Worm (Caenorhabditis elegans) whole organism, L1 larva: ENCODE data around the gene set-9.

Experiments
- C04F5.9 ChIP-seq: sonication (generic microtip); optimal IDR thresholded peaks from 2 replicates; lab custom pipeline; 2016; ENCODE audit warnings: missing genetic modification characterization, missing compliant biosample characterization
- F16B12.6 ChIP-seq: fragments of 150-350 bp; optimal IDR thresholded peaks from 2 replicates; lab custom pipeline; 2014; ENCODE audit warnings: missing biosample characterization, missing genetic modification characterization
- Y116A8C.19 ChIP-seq: sonication (generic microtip); optimal IDR thresholded peaks from 2 replicates; lab custom pipeline; 2016; ENCODE audit warnings: missing compliant biosample characterization, missing genetic modification characterization, borderline replicate concordance
- aha-1 ChIP-seq: fragments of 150-350 bp; optimal IDR thresholded peaks from 2 replicates; lab custom pipeline; 2014; ENCODE audit warnings: missing biosample characterization, missing genetic modification characterization
- aly-2 ChIP-seq: fragments of 150-350 bp; optimal IDR thresholded peaks from 2 replicates; lab custom pipeline; 2014; ENCODE audit warnings: missing biosample characterization, missing genetic modification characterization
- blmp-1 ChIP-seq: fragments of 150-350 bp; optimal IDR thresholded peaks from 2 replicates; lab custom pipeline; 2014; ENCODE audit warnings: missing biosample characterization, missing genetic modification characterization
- ceh-63 ChIP-seq: fragments of 200-800 bp; sonication (Bioruptor generic); optimal IDR thresholded peaks from 2 replicates; lab custom pipeline; 2018; ENCODE audit warnings: mild to moderate bottlenecking, missing genetic modification characterization, missing compliant biosample characterization
- ceh-90 ChIP-seq: sonication (generic microtip); optimal IDR thresholded peaks from 2 replicates; lab custom pipeline; 2016; ENCODE audit warnings: missing genetic modification characterization, missing compliant biosample characterization
- ces-1 ChIP-seq: fragments of 150-350 bp; optimal IDR thresholded peaks from 2 replicates; lab custom pipeline; 2014; ENCODE audit warnings: missing biosample characterization, missing genetic modification reagents, missing genetic modification characterization
- dpl-1 ChIP-seq, 3 experiments: fragments of 150-350 bp in 2 of 3; sonication (generic microtip) in 1 of 3; optimal IDR thresholded peaks; 2 replicates each; lab custom pipeline; 2014 to 2017; ENCODE audit warnings: missing biosample characterization in 3 of 3, missing genetic modification characterization in 3 of 3, missing genetic modification reagents in 3 of 3
- efl-1 ChIP-seq, 4 experiments: fragments of 150-350 bp; optimal IDR thresholded peaks in 3 of 4; peaks in 1 of 4; 1 replicate in 1 of 4; 2 replicates in 3 of 4; lab custom pipeline; 2014; ENCODE audit warnings: missing biosample characterization in 2 of 4, missing genetic modification characterization in 2 of 4, missing genetic modification reagents in 2 of 4
- efl-3 ChIP-seq: fragments of 200-800 bp; sonication (Bioruptor generic); optimal IDR thresholded peaks from 2 replicates; lab custom pipeline; 2018; ENCODE audit warnings: mild to moderate bottlenecking, missing genetic modification characterization, missing compliant biosample characterization
- elt-3 ChIP-seq, 6 experiments: fragments of 150-350 bp in 1 of 6; sonication (generic microtip); optimal IDR thresholded peaks; 2 replicates each; lab custom pipeline; 2017 to 2018; ENCODE audit warnings: missing biosample characterization in 6 of 6, missing genetic modification characterization in 6 of 6, inconsistent platforms in 1 of 6
- fkh-10 ChIP-seq: sonication (generic microtip); optimal IDR thresholded peaks from 2 replicates; lab custom pipeline; 2017; ENCODE audit warnings: missing biosample characterization, missing genetic modification reagents, missing genetic modification characterization
- fkh-8 ChIP-seq: sonication (generic microtip); optimal IDR thresholded peaks from 2 replicates; lab custom pipeline; 2016; ENCODE audit warnings: mild to moderate bottlenecking, missing genetic modification characterization, missing compliant biosample characterization
- grh-1 ChIP-seq: fragments of 200-800 bp; sonication (Bioruptor generic); IDR thresholded peaks from 2 replicates; pipeline ENCODE4 v1.3.6; 2022; ENCODE audit warnings: missing genetic modification reagents, missing genetic modification characterization, missing compliant biosample characterization
- hlh-17 ChIP-seq: fragments of 200-800 bp; sonication (Bioruptor generic); optimal IDR thresholded peaks from 2 replicates; lab custom pipeline; 2018; ENCODE audit warnings: missing genetic modification characterization, mild to moderate bottlenecking, missing compliant biosample characterization, moderate library complexity, borderline replicate concordance
- isw-1 ChIP-seq: fragments of 200-800 bp; sonication (Bioruptor generic); IDR thresholded peaks from 2 replicates; pipeline ENCODE4 v1.3.6; 2022; ENCODE audit warnings: missing genetic modification characterization, missing compliant biosample characterization
- lin-39 ChIP-seq: fragments of 150-350 bp; optimal IDR thresholded peaks from 2 replicates; lab custom pipeline; 2014; ENCODE audit warnings: missing biosample characterization, missing genetic modification reagents, missing genetic modification characterization
- lir-3 ChIP-seq: sonication (generic microtip); optimal IDR thresholded peaks from 2 replicates; lab custom pipeline; 2016; ENCODE audit warnings: mild to moderate bottlenecking, missing genetic modification characterization, moderate library complexity, missing compliant biosample characterization; ENCODE audit not compliant: poor library complexity
- lsy-2 ChIP-seq, 2 experiments: fragments of 150-350 bp; optimal IDR thresholded peaks; 2 replicates each; lab custom pipeline; 2014; ENCODE audit warnings: missing biosample characterization in 2 of 2, missing genetic modification characterization in 2 of 2
- mab-9 ChIP-seq: fragments of 200-800 bp; sonication (Bioruptor generic); IDR thresholded peaks from 2 replicates; pipeline ENCODE4 v1.3.6; 2022; ENCODE audit warnings: missing genetic modification reagents, missing genetic modification characterization, missing compliant biosample characterization
- mdl-1 ChIP-seq, 2 experiments: fragments of 150-350 bp; optimal IDR thresholded peaks; 2 replicates each; lab custom pipeline; 2014 to 2017; ENCODE audit warnings: missing biosample characterization in 2 of 2, missing genetic modification characterization in 2 of 2, inconsistent platforms in 1 of 2
- nhr-11 ChIP-seq: fragments of 150-350 bp; optimal IDR thresholded peaks from 2 replicates; lab custom pipeline; 2014; ENCODE audit warnings: missing biosample characterization, missing genetic modification characterization
- nhr-12 ChIP-seq: sonication (generic microtip); optimal IDR thresholded peaks from 2 replicates; lab custom pipeline; 2017; ENCODE audit warnings: missing biosample characterization, missing genetic modification characterization
- nhr-237 ChIP-seq: fragments of 150-350 bp; optimal IDR thresholded peaks from 2 replicates; lab custom pipeline; 2014; ENCODE audit warnings: missing biosample characterization, missing genetic modification characterization
- nhr-47 ChIP-seq: sonication (generic microtip); optimal IDR thresholded peaks from 2 replicates; lab custom pipeline; 2016; ENCODE audit warnings: mild to moderate bottlenecking, missing genetic modification characterization, moderate library complexity, missing compliant biosample characterization
- nhr-84 ChIP-seq: sonication (generic microtip); optimal IDR thresholded peaks from 2 replicates; lab custom pipeline; 2017; ENCODE audit warnings: missing biosample characterization, missing genetic modification characterization
- pax-3 ChIP-seq: fragments of 200-800 bp; sonication (Bioruptor generic); optimal IDR thresholded peaks from 2 replicates; lab custom pipeline; 2018; ENCODE audit warnings: mild to moderate bottlenecking, missing genetic modification characterization, moderate library complexity, missing compliant biosample characterization
- pqm-1 ChIP-seq: sonication (generic microtip); optimal IDR thresholded peaks from 3 replicates; lab custom pipeline; 2017; ENCODE audit warnings: missing biosample characterization, missing genetic modification characterization
- rnt-1 ChIP-seq: sonication (generic microtip); optimal IDR thresholded peaks from 2 replicates; lab custom pipeline; 2016; ENCODE audit warnings: mild to moderate bottlenecking, missing genetic modification characterization, moderate library complexity, missing compliant biosample characterization
- snpc-4 ChIP-seq: fragments of 150-350 bp; optimal IDR thresholded peaks from 2 replicates; lab custom pipeline; 2014; ENCODE audit warnings: missing biosample characterization, missing genetic modification characterization
- sox-4 ChIP-seq: sonication (generic microtip); optimal IDR thresholded peaks from 2 replicates; lab custom pipeline; 2016; ENCODE audit warnings: missing genetic modification characterization, missing compliant biosample characterization
- swsn-7 ChIP-seq: sonication (generic microtip); optimal IDR thresholded peaks from 2 replicates; lab custom pipeline; 2016; ENCODE audit warnings: missing genetic modification characterization, missing compliant biosample characterization
- unc-30 ChIP-seq: sonication (generic microtip); optimal IDR thresholded peaks from 2 replicates; lab custom pipeline; 2017; ENCODE audit warnings: missing biosample characterization, missing genetic modification characterization
- unc-98 ChIP-seq: fragments of 200-800 bp; sonication (Bioruptor generic); IDR thresholded peaks from 2 replicates; pipeline ENCODE4 v1.3.6; 2022; ENCODE audit warnings: missing genetic modification characterization, missing compliant biosample characterization
- vab-15 ChIP-seq: sonication (generic microtip); optimal IDR thresholded peaks from 2 replicates; lab custom pipeline; 2017; ENCODE audit warnings: missing genotype, mild to moderate bottlenecking, missing genetic modification characterization, missing compliant biosample characterization
- zag-1 ChIP-seq: fragments of 150-350 bp; optimal IDR thresholded peaks from 2 replicates; lab custom pipeline; 2014; ENCODE audit warnings: missing biosample characterization, missing genetic modification characterization
- ztf-4 ChIP-seq: fragments of 150-350 bp; optimal IDR thresholded peaks from 2 replicates; lab custom pipeline; 2014; ENCODE audit warnings: missing biosample characterization, missing genetic modification characterization

The set-9 gene

DNA sequence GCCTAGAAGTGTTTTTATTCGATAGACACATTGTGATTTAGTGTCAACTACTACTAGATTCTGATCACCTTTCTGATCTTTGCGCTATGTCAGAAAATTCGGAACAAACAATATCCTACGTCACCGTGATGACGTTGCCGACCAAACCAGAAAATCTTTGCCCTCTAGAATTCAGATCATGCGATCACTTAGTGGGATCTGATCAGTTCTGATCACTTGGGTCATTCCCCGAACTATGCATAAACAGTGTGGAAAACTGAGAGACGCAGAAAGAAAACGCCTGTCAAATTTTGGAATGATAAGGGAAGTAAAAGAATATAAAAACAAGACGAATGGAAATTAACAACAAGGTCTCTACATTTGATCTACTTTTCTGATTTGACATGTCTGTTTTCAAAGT lies 13.1 kb upstream of the set-9 start, which contains the start of gene F15E6.3 (continued):
- TF ChIP-seq dpl-1 (GFP tag; optimal IDR thresholded peaks at IDR 0.05; lab: Kevin White, UChicago) (no peak), mab-9 (GFP tag; lab: Robert Waterston, UW) (no peak), pax-3 (tag; lab: Kevin White, UChicago) (no peak), lin-39 (tag; lab: Kevin White, UChicago) (no peak), isw-1 (GFP tag; lab: Robert Waterston, UW) (no peak), rnt-1 (no peak), ceh-63 (GFP tag; lab: Kevin White, UChicago) (no peak), fkh-10 (GFP tag; lab: Kevin White, UChicago) (no peak)

DNA sequence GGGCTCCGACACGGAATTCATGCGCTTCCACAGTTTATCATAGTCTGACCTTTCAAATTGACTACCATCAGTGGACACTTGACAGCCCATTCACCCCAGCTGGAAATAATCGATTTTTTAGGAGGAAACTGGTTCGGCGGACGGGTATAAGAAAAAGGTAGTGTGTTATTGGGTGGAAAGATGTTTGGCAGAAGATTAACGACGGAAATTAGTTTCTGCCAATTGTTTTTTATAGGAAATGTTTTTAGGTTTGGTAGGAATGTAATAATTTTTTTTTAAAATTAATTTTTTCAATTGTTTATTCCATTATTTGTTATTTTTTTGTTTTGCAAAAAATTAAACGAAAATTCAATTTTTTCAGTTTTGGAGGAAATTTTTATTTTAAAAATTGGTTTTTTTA lies 8.7 kb upstream of the set-9 start, which contains the start of gene F15E6.9:
TSS of gene F15E6.9 (minus strand) at position 101 of the 400 bp plus-strand sequence.
- TF ChIP-seq ceh-90 (tag; lab: Kevin White, UChicago) (no peak), sox-4 (tag; lab: Kevin White, UChicago) (no peak), blmp-1 (tag; lab: Kevin White, UChicago) (no peak), elt-3 (tag; optimal IDR thresholded peaks at IDR 0.05; lab: Kevin White, UChicago) (no peak), grh-1 (GFP tag; lab: Robert Waterston, UW) (no peak), pqm-1 (tag; lab: Kevin White, UChicago) (no peak), nhr-84 (tag; lab: Kevin White, UChicago) (no peak), efl-3 (GFP tag; lab: Kevin White, UChicago) (no peak), ztf-4 (tag; lab: Kevin White, UChicago) (no peak), rnt-1 (no peak), dpl-1 (GFP tag; optimal IDR thresholded peaks at IDR 0.05; lab: Kevin White, UChicago) (no peak), unc-98 (GFP tag; lab: Robert Waterston, UW) (no peak), fkh-8 (tag; lab: Kevin White, UChicago) (no peak)

DNA sequence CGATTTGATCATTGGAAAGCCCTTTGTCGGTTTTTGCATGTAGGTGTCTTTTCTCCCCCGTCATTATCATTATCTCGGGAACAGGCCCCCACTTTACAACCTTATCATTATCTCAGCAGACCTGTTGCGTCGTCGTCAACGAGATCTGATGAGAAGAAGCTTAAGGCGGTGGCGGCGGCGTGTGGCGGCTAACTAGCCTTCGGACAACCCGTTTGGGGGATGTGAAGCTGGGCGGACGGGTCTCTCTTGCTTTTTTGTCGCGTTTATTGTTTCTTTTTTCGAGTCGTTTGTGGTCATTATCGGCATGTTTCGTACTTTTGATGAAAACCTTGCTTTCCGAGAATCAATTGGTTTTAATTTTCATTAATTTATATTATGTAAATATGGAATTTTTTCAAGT lies 7.7 kb upstream of the set-9 start:
- TF ChIP-seq mdl-1 (tag; optimal IDR thresholded peaks at IDR 0.05; lab: Kevin White, UChicago) (no peak), nhr-237 (tag; lab: Kevin White, UChicago) (no peak), snpc-4 (no peak), lsy-2 (tag; optimal IDR thresholded peaks at IDR 0.05; lab: Kevin White, UChicago) (no peak), efl-1 (optimal IDR thresholded peaks at IDR 0.05; lab: Kevin White, UChicago) (no peak), efl-1 (GFP tag; optimal IDR thresholded peaks at IDR 0.05 in 1 of 2; lab: Kevin White, UChicago) (peak in 1 of 2 experiments; percentile 30), blmp-1 (tag; lab: Kevin White, UChicago) (peak; percentile 40), lir-3 (no peak)

DNA sequence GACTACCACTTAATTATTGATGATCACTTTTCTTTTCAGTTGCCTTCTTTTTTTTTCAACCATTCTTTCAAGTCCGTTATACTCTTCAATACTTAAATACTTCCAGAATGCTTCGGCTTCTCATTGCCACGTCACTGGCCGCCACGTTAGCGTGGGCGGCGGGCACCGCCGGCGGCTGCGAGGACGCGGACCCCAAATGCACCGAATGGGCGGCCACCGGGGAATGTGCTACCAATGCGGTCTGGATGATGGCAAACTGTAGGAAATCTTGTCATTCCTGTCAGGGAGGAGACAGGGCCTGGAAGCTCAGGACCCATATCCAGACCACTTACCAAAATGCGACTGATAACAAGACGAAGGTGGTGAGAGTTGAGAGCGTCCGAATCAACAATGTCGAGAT lies 6.5 kb upstream of the set-9 start, which contains the start of gene lgc-22:
TSS of gene lgc-22 (plus strand) at position 105 of the 400 bp plus-strand sequence.
- TF ChIP-seq ceh-63 (GFP tag; lab: Kevin White, UChicago), result no peak
- no peak for TF ChIP-seq efl-3 (GFP tag; lab: Kevin White, UChicago)
- no peak for TF ChIP-seq nhr-12 (tag; lab: Kevin White, UChicago)
- TF ChIP-seq zag-1 (tag; lab: Kevin White, UChicago), result no peak
- TF ChIP-seq fkh-8 (tag; lab: Kevin White, UChicago), result no peak
- no peak for TF ChIP-seq hlh-17 (GFP tag; lab: Kevin White, UChicago)
- TF ChIP-seq C04F5.9 (tag; lab: Kevin White, UChicago), result no peak
- TF ChIP-seq vab-15 (tag; lab: Kevin White, UChicago), result no peak
- no peak for TF ChIP-seq swsn-7
- no peak for TF ChIP-seq aha-1 (tag; lab: Kevin White, UChicago)
- TF ChIP-seq nhr-11 (tag; lab: Kevin White, UChicago), result no peak
- TF ChIP-seq F16B12.6 (tag; lab: Kevin White, UChicago), result no peak
- no peak for TF ChIP-seq dpl-1 (GFP tag; optimal IDR thresholded peaks at IDR 0.05; lab: Kevin White, UChicago)
- no peak for TF ChIP-seq sox-4 (tag; lab: Kevin White, UChicago)
- TF ChIP-seq aly-2 (tag; lab: Kevin White, UChicago), result no peak
- no peak for TF ChIP-seq Y116A8C.19
- TF ChIP-seq nhr-47 (tag; lab: Kevin White, UChicago), result no peak
- no peak for TF ChIP-seq ces-1 (GFP tag; lab: Kevin White, UChicago)
- TF ChIP-seq unc-30 (tag; lab: Kevin White, UChicago), result no peak
